Worm (Caenorhabditis elegans): ENCODE measurements around the gene C03A3.2.

The C03A3.2 gene

ce11 chrX:11310285-11310838, 47.7 kb downstream of the C03A3.2 start, which contains the start of gene F08G12.5:
F08G12.5 (minus strand) TSS chrX:11310285.
- TF ChIP-seq fax-1 (tag; optimal IDR thresholded peaks at IDR 0.05) (no peak), elt-2 (tag; optimal IDR thresholded peaks at IDR 0.05) (peak; percentile 1), rnt-1 (tag; optimal IDR thresholded peaks at IDR 0.05) (no peak), che-1 (tag; optimal IDR thresholded peaks at IDR 0.05) (no peak), eyg-1 (tag; optimal IDR thresholded peaks at IDR 0.05) (no peak), pros-1 (tag; optimal IDR thresholded peaks at IDR 0.05) (no peak), hlh-30 (tag; optimal IDR thresholded peaks at IDR 0.05; ENCODE audit: insufficient read depth) (no peak)

DNA sequence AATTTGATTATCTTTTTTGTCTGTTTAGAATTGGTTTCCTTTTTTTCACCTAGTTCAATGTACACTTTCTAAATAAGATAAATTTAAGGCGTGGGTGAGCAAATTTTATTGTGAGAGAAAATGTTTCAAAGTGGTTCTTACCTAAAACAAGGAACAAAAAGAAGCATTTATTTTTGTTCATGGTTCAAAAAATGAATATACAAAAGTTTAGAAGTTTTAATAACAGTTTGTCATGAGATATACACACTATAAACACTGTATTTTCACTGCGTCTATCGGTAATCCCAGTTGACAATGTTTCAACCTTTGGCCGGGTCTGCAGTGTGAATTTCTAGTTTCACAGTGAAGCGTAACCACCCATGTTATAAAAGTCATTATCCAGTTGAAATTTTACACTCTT, 52.7 kb downstream of the C03A3.2 start, which contains the start of gene F08G12.11:
TSS of gene F08G12.11 (minus strand) at position 181 of the 400 bp plus-strand sequence.
- TF ChIP-seq nhr-11 (tag; optimal IDR thresholded peaks at IDR 0.05): no peak
- TF ChIP-seq ceh-22 (tag; optimal IDR thresholded peaks at IDR 0.05): no peak
- no peak for TF ChIP-seq hlh-15 (tag; optimal IDR thresholded peaks at IDR 0.05)
- TF ChIP-seq pqm-1 (tag; optimal IDR thresholded peaks at IDR 0.05): no peak
- TF ChIP-seq dve-1 (tag; optimal IDR thresholded peaks at IDR 0.05): no peak
- no peak for TF ChIP-seq che-1 (tag; optimal IDR thresholded peaks at IDR 0.05)
- no peak for TF ChIP-seq dmd-4 (tag; optimal IDR thresholded peaks at IDR 0.05; ENCODE audit: borderline replicate concordance)
- no peak for TF ChIP-seq F13H6.1 (tag; optimal IDR thresholded peaks at IDR 0.05)
- no peak for TF ChIP-seq Y22D7AL.16 (tag; optimal IDR thresholded peaks at IDR 0.05)
- TF ChIP-seq rnt-1 (tag; optimal IDR thresholded peaks at IDR 0.05): no peak
- no peak for TF ChIP-seq pha-4 (tag; optimal IDR thresholded peaks at IDR 0.05)
- no peak for TF ChIP-seq pros-1 (tag; optimal IDR thresholded peaks at IDR 0.05)
- TF ChIP-seq unc-86 (tag; optimal IDR thresholded peaks at IDR 0.05): no peak
- TF ChIP-seq ceh-30 (tag; optimal IDR thresholded peaks at IDR 0.05): no peak
- TF ChIP-seq ceh-9 (tag; optimal IDR thresholded peaks at IDR 0.05): no peak
- no peak for TF ChIP-seq unc-42 (tag; optimal IDR thresholded peaks at IDR 0.05)
- no peak for TF ChIP-seq T23F11.4 (GFP tag; optimal IDR thresholded peaks at IDR 0.05)
- no peak for TF ChIP-seq ceh-45 (GFP tag; IDR thresholded peaks at IDR 0.05)
